Fruit fly (Drosophila melanogaster) whole organism, wandering third instar larva: ENCODE measurements around the gene nAChRalpha7.

Source experiments
- Dfd ChIP-seq: fragments of >200 bp; optimal IDR thresholded peaks from 2 replicates; lab custom pipeline; 2017; ENCODE audit warnings: missing biosample characterization, missing genetic modification characterization
- Hr78 ChIP-seq: fragments of >200 bp; optimal IDR thresholded peaks from 2 replicates; lab custom pipeline; 2017; ENCODE audit warnings: missing biosample characterization, missing genetic modification characterization
- N ChIP-seq: fragments of >200 bp; optimal IDR thresholded peaks from 2 replicates; lab custom pipeline; 2018; ENCODE audit warnings: missing biosample characterization, missing external identifiers, missing genetic modification characterization
- sage ChIP-seq: fragments of 200-800 bp; sonication (Bioruptor generic); optimal IDR thresholded peaks from 2 replicates; lab custom pipeline; 2016; ENCODE audit warnings: missing biosample characterization, mild to moderate bottlenecking, missing genetic modification characterization

DNA sequence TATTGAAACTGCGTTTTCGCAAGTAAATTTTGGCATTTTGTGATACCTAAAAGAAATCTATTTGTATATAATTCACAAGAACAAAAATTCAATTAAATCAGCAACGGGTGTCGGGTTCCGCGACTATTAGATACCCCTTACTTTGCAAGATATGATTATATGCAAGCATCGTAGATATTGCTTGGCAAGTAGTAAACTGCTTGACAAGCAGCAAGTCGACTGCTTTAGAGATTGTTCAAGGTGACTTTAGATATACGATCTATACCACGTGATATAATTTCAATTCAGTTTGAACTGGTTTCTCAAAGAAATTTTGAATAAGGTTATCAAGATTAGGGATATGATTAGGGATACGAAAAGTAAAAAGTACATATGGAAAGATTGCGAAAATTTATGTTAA lies 69.9 kb downstream of the nAChRalpha7 start:
- no peak for TF ChIP-seq N (GFP tag; lab: Kevin White, UChicago)
- TF ChIP-seq sage: no peak
- TF ChIP-seq Hr78 (GFP tag; lab: Kevin White, UChicago): no peak
- TF ChIP-seq Dfd (GFP tag; lab: Kevin White, UChicago): no peak
